Fruit fly (Drosophila melanogaster) whole organism, embryonic: Measurements from ENCODE around the gene CG14866.

Experiments
- CG10979 ChIP-seq: fragments of 200-800 bp; sonication (Bioruptor generic); optimal IDR thresholded peaks from 2 replicates; lab custom pipeline; 2018; ENCODE audit warnings: missing biosample characterization, mild to moderate bottlenecking, missing genetic modification characterization, moderate library complexity
- CG11695 ChIP-seq: fragments of 200-800 bp; sonication (Bioruptor generic); IDR thresholded peaks from 3 replicates; pipeline ENCODE4 v1.3.6; 2022; ENCODE audit warnings: missing biosample characterization, missing genetic modification characterization
- CG11723 ChIP-seq: fragments of 200-800 bp; sonication (Bioruptor generic); optimal IDR thresholded peaks from 2 replicates; lab custom pipeline; 2017; ENCODE audit warnings: missing biosample characterization, mild to moderate bottlenecking, missing genetic modification characterization
- CG12391 ChIP-seq: fragments of 200-800 bp; sonication (Bioruptor generic); optimal IDR thresholded peaks from 3 replicates; lab custom pipeline; 2018; ENCODE audit warnings: missing biosample characterization, mild to moderate bottlenecking, missing genetic modification characterization, moderate library complexity
- CG13287 ChIP-seq: fragments of 200-800 bp; sonication (Bioruptor generic); IDR thresholded peaks from 2 replicates; pipeline ENCODE4 v1.3.6; 2022; ENCODE audit warnings: missing biosample characterization, missing genetic modification characterization; ENCODE audit not compliant: partially characterized antibody
- CG13296 ChIP-seq: fragments of 200-800 bp; sonication (Bioruptor generic); optimal IDR thresholded peaks from 3 replicates; lab custom pipeline; 2018; ENCODE audit warnings: missing biosample characterization, mild to moderate bottlenecking, missing genetic modification characterization
- CG14667 ChIP-seq: fragments of 200-800 bp; sonication (Bioruptor generic); IDR thresholded peaks from 2 replicates; pipeline ENCODE4 v1.3.6; 2022; ENCODE audit warnings: missing biosample characterization, missing genetic modification characterization
- CG1792 ChIP-seq: fragments of 200-800 bp; sonication (Bioruptor generic); optimal IDR thresholded peaks from 2 replicates; lab custom pipeline; 2016; ENCODE audit warnings: missing biosample characterization, missing genetic modification characterization
- CG18619 ChIP-seq: fragments of 200-800 bp; sonication (Bioruptor generic); optimal IDR thresholded peaks from 3 replicates; lab custom pipeline; 2017; ENCODE audit warnings: missing biosample characterization, mild to moderate bottlenecking, missing genetic modification characterization
- CG2120 ChIP-seq: fragments of 200-800 bp; sonication (Bioruptor generic); optimal IDR thresholded peaks from 3 replicates; lab custom pipeline; 2016; ENCODE audit warnings: missing biosample characterization, missing genetic modification characterization
- CG2129 ChIP-seq: fragments of 200-800 bp; sonication (Bioruptor generic); IDR thresholded peaks from 2 replicates; pipeline ENCODE4 v1.3.6; 2022; ENCODE audit warnings: missing biosample characterization, missing genetic modification characterization; ENCODE audit not compliant: partially characterized antibody
- CG2202 ChIP-seq: fragments of 200-800 bp; sonication (Bioruptor generic); optimal IDR thresholded peaks from 2 replicates; lab custom pipeline; 2018; ENCODE audit warnings: missing biosample characterization, mild to moderate bottlenecking, missing genetic modification characterization
- CG2678 ChIP-seq: fragments of 200-800 bp; sonication (Bioruptor generic); optimal IDR thresholded peaks from 3 replicates; lab custom pipeline; 2019; ENCODE audit warnings: missing biosample characterization, mild to moderate bottlenecking, missing genetic modification characterization, moderate library complexity
- CG31441 ChIP-seq: fragments of 200-800 bp; sonication (Bioruptor generic); IDR thresholded peaks from 2 replicates; pipeline ENCODE4 v1.3.6; 2022; ENCODE audit warnings: missing biosample characterization, missing genetic modification characterization
- CG34224 ChIP-seq: fragments of 200-800 bp; sonication (Bioruptor generic); IDR thresholded peaks from 3 replicates; pipeline ENCODE4 v1.3.6; 2022; ENCODE audit warnings: missing biosample characterization, missing genetic modification characterization; ENCODE audit not compliant: partially characterized antibody
- CG3726 ChIP-seq: fragments of 200-800 bp; sonication (Bioruptor generic); IDR thresholded peaks from 3 replicates; pipeline ENCODE4, ENCODE4 v1.3.6; 2022; ENCODE audit warnings: missing biosample characterization, missing genetic modification characterization
- CG3838 ChIP-seq: fragments of 200-800 bp; sonication (Bioruptor generic); optimal IDR thresholded peaks from 3 replicates; lab custom pipeline; 2016; ENCODE audit warnings: missing biosample characterization, missing genetic modification characterization
- CG4328 ChIP-seq: fragments of 200-800 bp; sonication (Bioruptor generic); optimal IDR thresholded peaks from 3 replicates; lab custom pipeline; 2017; ENCODE audit warnings: missing biosample characterization, missing genetic modification reagents, missing genetic modification characterization
- CG4424 ChIP-seq: fragments of 200-800 bp; sonication (Bioruptor generic); optimal IDR thresholded peaks from 3 replicates; lab custom pipeline; 2016; ENCODE audit warnings: missing biosample characterization, missing genetic modification characterization
- CG4730 ChIP-seq: fragments of 200-800 bp; sonication (Bioruptor generic); IDR thresholded peaks from 2 replicates; pipeline ENCODE4 v1.3.6; 2022; ENCODE audit warnings: missing biosample characterization, missing genetic modification characterization
- CG7745 ChIP-seq: fragments of 200-800 bp; sonication (Bioruptor generic); optimal IDR thresholded peaks from 2 replicates; lab custom pipeline; 2018; ENCODE audit warnings: missing biosample characterization, mild to moderate bottlenecking, missing genetic modification characterization, moderate library complexity
- CG9727 ChIP-seq: fragments of 200-800 bp; sonication (Bioruptor generic); optimal IDR thresholded peaks from 3 replicates; lab custom pipeline; 2017; ENCODE audit warnings: missing biosample characterization, mild to moderate bottlenecking, missing genetic modification characterization
- CG9817 ChIP-seq: fragments of 200-800 bp; sonication (Bioruptor generic); optimal IDR thresholded peaks from 2 replicates; lab custom pipeline; 2018; ENCODE audit warnings: missing biosample characterization, mild to moderate bottlenecking, missing genetic modification characterization, moderate library complexity
- CG9932 ChIP-seq: fragments of 200-800 bp; sonication (Bioruptor generic); IDR thresholded peaks from 2 replicates; pipeline ENCODE4 v1.3.6; 2022; ENCODE audit warnings: missing biosample characterization, missing genetic modification characterization
- Dbx ChIP-seq: fragments of 200-800 bp; sonication (Bioruptor generic); IDR thresholded peaks from 3 replicates; pipeline ENCODE4 v1.3.6; 2022; ENCODE audit warnings: missing biosample characterization, missing genetic modification characterization
- Deaf1 ChIP-seq: fragments of 200-800 bp; optimal IDR thresholded peaks from 3 replicates; lab custom pipeline; 2019; ENCODE audit warnings: missing biosample characterization, mild to moderate bottlenecking, missing genetic modification characterization, moderate library complexity
- Fer2 ChIP-seq: fragments of 200-800 bp; sonication (Bioruptor generic); optimal IDR thresholded peaks from 2 replicates; lab custom pipeline; 2018; ENCODE audit warnings: missing biosample characterization, mild to moderate bottlenecking, missing genetic modification characterization, moderate library complexity
- HLH3B ChIP-seq: fragments of 200-800 bp; sonication (Bioruptor generic); IDR thresholded peaks from 2 replicates; pipeline ENCODE4 v1.3.6; 2022; ENCODE audit warnings: missing biosample characterization, missing genetic modification characterization
- Hr3 ChIP-seq: fragments of 200-800 bp; sonication (Bioruptor generic); optimal IDR thresholded peaks from 3 replicates; lab custom pipeline; 2016; ENCODE audit warnings: missing biosample characterization, missing genetic modification characterization
- MESR4 ChIP-seq: fragments of 200-800 bp; sonication (Bioruptor generic); optimal IDR thresholded peaks from 2 replicates; lab custom pipeline; 2018; ENCODE audit warnings: missing biosample characterization, mild to moderate bottlenecking, missing genetic modification characterization, moderate library complexity
- Max ChIP-seq: fragments of 200-800 bp; sonication (Bioruptor generic); optimal IDR thresholded peaks from 2 replicates; lab custom pipeline; 2016; ENCODE audit warnings: missing biosample characterization, mild to moderate bottlenecking, missing genetic modification characterization
- NC2β ChIP-seq: fragments of 200-800 bp; sonication (Bioruptor generic); optimal IDR thresholded peaks from 2 replicates; lab custom pipeline; 2016; ENCODE audit warnings: missing biosample characterization, missing genetic modification characterization
- NFAT ChIP-seq: fragments of 200-800 bp; sonication (Bioruptor generic); IDR thresholded peaks from 2 replicates; pipeline ENCODE4 v1.3.6; 2022; ENCODE audit warnings: missing biosample characterization, missing genetic modification characterization
- Oaz ChIP-seq: fragments of 200-800 bp; sonication (Bioruptor generic); IDR thresholded peaks from 2 replicates; pipeline ENCODE4 v1.3.6; 2022; ENCODE audit warnings: missing biosample characterization, missing genetic modification characterization
- Poxn ChIP-seq: fragments of 200-800 bp; sonication (Bioruptor generic); IDR thresholded peaks from 2 replicates; pipeline ENCODE4 v1.3.6; 2022; ENCODE audit warnings: missing biosample characterization, missing genetic modification characterization
- Six4 ChIP-seq: fragments of 200-800 bp; sonication (Bioruptor generic); optimal IDR thresholded peaks from 2 replicates; lab custom pipeline; 2016; ENCODE audit warnings: missing biosample characterization, missing genetic modification characterization
- ab ChIP-seq: fragments of 200-800 bp; sonication (Bioruptor generic); optimal IDR thresholded peaks from 2 replicates; lab custom pipeline; 2016; ENCODE audit warnings: missing biosample characterization, missing genetic modification characterization
- aop ChIP-seq: fragments of 200-800 bp; sonication (Bioruptor generic); IDR thresholded peaks from 2 replicates; pipeline ENCODE4 v1.3.6; 2022; ENCODE audit warnings: missing biosample characterization, missing genetic modification characterization
- bab2 ChIP-seq: fragments of 200-800 bp; sonication (Bioruptor generic); optimal IDR thresholded peaks from 2 replicates; lab custom pipeline; 2016; ENCODE audit warnings: missing biosample characterization, missing genetic modification characterization
- dati ChIP-seq: fragments of 200-800 bp; sonication (Bioruptor generic); IDR thresholded peaks from 2 replicates; pipeline ENCODE4 v1.3.6; 2022; ENCODE audit warnings: missing biosample characterization, missing genetic modification characterization
- dpn ChIP-seq, 2 experiments: fragments of 200-800 bp; sonication (Bioruptor generic); optimal IDR thresholded peaks; 3 replicates each; lab custom pipeline; 2016; ENCODE audit warnings: missing biosample characterization in 2 of 2, missing genetic modification characterization in 2 of 2
- gfzf ChIP-seq: fragments of 200-800 bp; sonication (Bioruptor generic); optimal IDR thresholded peaks from 2 replicates; lab custom pipeline; 2016; ENCODE audit warnings: missing biosample characterization, mild to moderate bottlenecking, missing genetic modification characterization, moderate library complexity
- gro ChIP-seq: fragments of 200-800 bp; sonication (Bioruptor generic); optimal IDR thresholded peaks from 2 replicates; lab custom pipeline; 2016; ENCODE audit warnings: missing biosample characterization, missing genetic modification characterization
- h ChIP-seq: fragments of >200 bp; optimal IDR thresholded peaks from 2 replicates; lab custom pipeline; 2017
- kni ChIP-seq: fragments of 200-800 bp; sonication (Bioruptor generic); optimal IDR thresholded peaks from 3 replicates; lab custom pipeline; 2017; ENCODE audit warnings: mild to moderate bottlenecking, missing biosample characterization, missing genetic modification reagents, missing genetic modification characterization
- lmd ChIP-seq: fragments of 200-800 bp; sonication (Bioruptor generic); IDR thresholded peaks from 2 replicates; pipeline ENCODE4 v1.3.6; 2022; ENCODE audit warnings: missing biosample characterization, missing genetic modification characterization
- ranshi ChIP-seq: fragments of 200-800 bp; sonication (Bioruptor generic); IDR thresholded peaks from 2 replicates; pipeline ENCODE4 v1.3.6; 2022; ENCODE audit warnings: missing biosample characterization, missing genetic modification characterization
- run ChIP-seq: fragments of 200-800 bp; sonication (Bioruptor generic); optimal IDR thresholded peaks from 3 replicates; lab custom pipeline; 2018; ENCODE audit warnings: missing biosample characterization, mild to moderate bottlenecking, missing genetic modification characterization
- salm ChIP-seq: fragments of 200-800 bp; sonication (Bioruptor generic); optimal IDR thresholded peaks from 2 replicates; lab custom pipeline; 2018; ENCODE audit warnings: missing biosample characterization, mild to moderate bottlenecking, missing genetic modification characterization
- sens-2 ChIP-seq: fragments of 200-800 bp; sonication (Bioruptor generic); IDR thresholded peaks from 2 replicates; pipeline ENCODE4 v1.3.6; 2022; ENCODE audit warnings: missing biosample characterization, missing genetic modification characterization
- slou ChIP-seq: fragments of 200-800 bp; sonication (Bioruptor generic); optimal IDR thresholded peaks from 3 replicates; lab custom pipeline; 2016; ENCODE audit warnings: missing biosample characterization, missing genetic modification characterization
- usp ChIP-seq: fragments of >200 bp; optimal IDR thresholded peaks from 2 replicates; lab custom pipeline; 2017; ENCODE audit warnings: missing biosample characterization, missing genetic modification characterization

CG14866 gene

dm6 chr3R:15347822-15348221, 31.6 kb downstream of the CG14866 start, which contains the start of the genes CG42726 and CG42727 (continued):
- TF ChIP-seq CG3838 (GFP tag; lab: Kevin White, UChicago): peak; percentile 2
- TF ChIP-seq dati: no peak
- TF ChIP-seq NFAT (GFP tag; lab: Robert Waterston, UW): no peak
- TF ChIP-seq CG14667 (GFP tag; lab: Robert Waterston, UW): no peak
- TF ChIP-seq CG1792 (GFP tag; lab: Kevin White, UChicago): no peak
- no peak for TF ChIP-seq NC2β (GFP tag; lab: Kevin White, UChicago)
- TF ChIP-seq gfzf (GFP tag; lab: Kevin White, UChicago): no peak
- no peak for TF ChIP-seq aop (GFP tag; lab: Robert Waterston, UW)
- no peak for TF ChIP-seq CG11695 (GFP tag; lab: Robert Waterston, UW)
- no peak for TF ChIP-seq Max (GFP tag; lab: Kevin White, UChicago)
- TF ChIP-seq CG7745: no peak
- TF ChIP-seq HLH3B (GFP tag; lab: Robert Waterston, UW): no peak
- TF ChIP-seq h (lab: Kevin White, UChicago): no peak
- 0 out of 2 replicates have a peak, but pooled peaks have one; percentile 19 for TF ChIP-seq CG4730
- TF ChIP-seq slou (GFP tag; lab: Kevin White, UChicago): no peak
- TF ChIP-seq ab (GFP tag; lab: Kevin White, UChicago): no peak
- no peak for TF ChIP-seq Dbx (GFP tag; lab: Robert Waterston, UW)
- TF ChIP-seq CG18619: peak; percentile 17
- TF ChIP-seq lmd: peak; percentile 40
- TF ChIP-seq CG2678 (tag; lab: Kevin White, UChicago): peak; percentile 43
- TF ChIP-seq bab2 (GFP tag; lab: Kevin White, UChicago): no peak
- no peak for TF ChIP-seq CG2129 (GFP tag; lab: Robert Waterston, UW)
- no peak for TF ChIP-seq CG3726 (GFP tag; lab: Robert Waterston, UW)
- no peak; the same call in 1 of the 2 replicates for TF ChIP-seq CG31441 (GFP tag; lab: Robert Waterston, UW)
- no peak for TF ChIP-seq CG11723 (GFP tag; lab: Kevin White, UChicago)
- TF ChIP-seq ranshi (GFP tag; lab: Robert Waterston, UW): peak; percentile 41; the same call in 1 of the 2 replicates
- no peak for TF ChIP-seq salm (tag; lab: Kevin White, UChicago)
- peak; percentile 26 for TF ChIP-seq CG4424 (GFP tag; lab: Kevin White, UChicago)
- no peak for TF ChIP-seq CG13296 (GFP tag; lab: Kevin White, UChicago)
- TF ChIP-seq Oaz (GFP tag; lab: Robert Waterston, UW): peak; percentile 11; the same call in 1 of the 2 replicates
- TF ChIP-seq CG9932 (GFP tag; lab: Robert Waterston, UW): peak; percentile 53
- peak; percentile 8 for TF ChIP-seq CG9727 (GFP tag; lab: Kevin White, UChicago)
- TF ChIP-seq CG2202 (tag; lab: Kevin White, UChicago): no peak
- no peak for TF ChIP-seq Fer2 (tag; lab: Kevin White, UChicago)
- TF ChIP-seq sens-2: peak; percentile 35; the same call in 1 of the 2 replicates
- TF ChIP-seq CG34224 (GFP tag; lab: Robert Waterston, UW): no peak
- TF ChIP-seq CG2120 (GFP tag; lab: Kevin White, UChicago): peak; percentile 62
- TF ChIP-seq Hr3 (GFP tag; lab: Kevin White, UChicago): no peak
- TF ChIP-seq dpn (GFP tag; optimal IDR thresholded peaks at IDR 0.05; lab: Kevin White, UChicago): peak in 1 of 2 experiments; percentile 46
- TF ChIP-seq CG12391 (tag; lab: Kevin White, UChicago): peak; percentile 35
- peak; percentile 30 for TF ChIP-seq CG10979 (tag; lab: Kevin White, UChicago)
- no peak for TF ChIP-seq CG4328 (GFP tag; lab: Kevin White, UChicago)
- peak; percentile 75 for TF ChIP-seq MESR4
- TF ChIP-seq usp (GFP tag; lab: Kevin White, UChicago): no peak
- no peak for TF ChIP-seq Deaf1 (tag; lab: Kevin White, UChicago)
- TF ChIP-seq CG9817 (tag; lab: Kevin White, UChicago): peak; percentile 40
- peak; percentile 36 for TF ChIP-seq kni (GFP tag; lab: Kevin White, UChicago)
- no peak; the same call in 1 of the 2 replicates for TF ChIP-seq CG13287 (GFP tag; lab: Robert Waterston, UW)
- no peak for TF ChIP-seq Six4 (GFP tag; lab: Kevin White, UChicago)
- peak; percentile 1 for TF ChIP-seq gro (GFP tag; lab: Kevin White, UChicago)
- TF ChIP-seq Poxn (GFP tag; lab: Robert Waterston, UW): no peak
- no peak for TF ChIP-seq run
